Worm (Caenorhabditis elegans): ENCODE measurements around the gene Y67H2A.7.

Gene Y67H2A.7

ce11 chrIV:13297746-13298145, 5.8 kb upstream of the Y67H2A.7 start, which contains the start of the genes Y67H2A.2 and micu-1 (continued):
- TF ChIP-seq egl-27 (tag; optimal IDR thresholded peaks at IDR 0.05) (peak; percentile 17), mab-5 (tag; optimal IDR thresholded peaks at IDR 0.05) (peak; percentile 27), unc-55 (GFP tag; optimal IDR thresholded peaks at IDR 0.05) (peak; percentile 90), nhr-25 (tag; optimal IDR thresholded peaks at IDR 0.05) (peak; percentile 60), lsy-2 (tag; optimal IDR thresholded peaks at IDR 0.05) (peak; percentile 82 to 87), ztf-1 (GFP tag; conservative IDR thresholded peaks at IDR 0.05) (no peak)

- no peak for TF ChIP-seq peb-1 (tag; optimal IDR thresholded peaks at IDR 0.05)
- TF ChIP-seq elt-1 (tag; optimal IDR thresholded peaks at IDR 0.05) = no peak
Observed at ce11 chrIV:13299648-13300047, 3.9 kb upstream of the Y67H2A.7 start.

- TF ChIP-seq nhr-6 (tag; optimal IDR thresholded peaks at IDR 0.05) = no peak
- TF ChIP-seq nhr-129 (tag; optimal IDR thresholded peaks at IDR 0.05) = no peak
- TF ChIP-seq lin-13 (GFP tag; optimal IDR thresholded peaks at IDR 0.05) = peak; percentile 9
- no peak for TF ChIP-seq mdl-1 (tag; optimal IDR thresholded peaks at IDR 0.05)
- TF ChIP-seq sem-4 (tag; optimal IDR thresholded peaks at IDR 0.05) = no peak
Observed at ce11 chrIV:13300109-13300508, 3.4 kb upstream of the Y67H2A.7 start, which contains the start of gene kdp-1. kdp-1 (plus strand) TSS chrIV:13300188.

ce11 chrIV:13300591-13300990, 3.0 kb upstream of the Y67H2A.7 start, which contains the start of gene csn-6:
csn-6 (plus strand) TSS chrIV:13300824.
- TF ChIP-seq nhr-11 (tag; optimal IDR thresholded peaks at IDR 0.05) (no peak), ama-1 (optimal IDR thresholded peaks at IDR 0.05) (no peak), F13H6.1 (tag; optimal IDR thresholded peaks at IDR 0.05) (no peak), nhr-129 (tag; optimal IDR thresholded peaks at IDR 0.05) (no peak), blmp-1 (tag; optimal IDR thresholded peaks at IDR 0.05; ENCODE audit: insufficient read depth) (no peak), egl-27 (tag; optimal IDR thresholded peaks at IDR 0.05) (no peak), mab-5 (tag; optimal IDR thresholded peaks at IDR 0.05) (no peak), elt-3 (tag; optimal IDR thresholded peaks at IDR 0.05) (no peak), gmeb-1 (tag; optimal IDR thresholded peaks at IDR 0.05) (no peak), mbf-1 (tag; optimal IDR thresholded peaks at IDR 0.05) (no peak), elt-1 (tag; optimal IDR thresholded peaks at IDR 0.05) (no peak)

ce11 chrIV:13304786-13305185, 1.2 kb downstream of the Y67H2A.7 start:
- TF ChIP-seq Y55F3AM.14 (GFP tag; optimal IDR thresholded peaks at IDR 0.05) (no peak), ama-1 (optimal IDR thresholded peaks at IDR 0.05) (no peak), mbf-1 (tag; optimal IDR thresholded peaks at IDR 0.05) (no peak), unc-55 (GFP tag; optimal IDR thresholded peaks at IDR 0.05) (peak; percentile 17), ztf-4 (tag; optimal IDR thresholded peaks at IDR 0.05) (no peak)

- no peak for TF ChIP-seq unc-62 (GFP tag; optimal IDR thresholded peaks at IDR 0.05)
- TF ChIP-seq mab-5 (tag; optimal IDR thresholded peaks at IDR 0.05) = no peak
Observed at ce11 chrIV:13309636-13310035, 6.1 kb downstream of the Y67H2A.7 start.

ce11 chrIV:13311331-13312034, 7.9 kb downstream of the Y67H2A.7 start:
- no peak for TF ChIP-seq nhr-10 (tag; optimal IDR thresholded peaks at IDR 0.05)
- no peak for TF ChIP-seq sem-4 (tag; optimal IDR thresholded peaks at IDR 0.05)
- no peak for TF ChIP-seq zag-1 (tag; optimal IDR thresholded peaks at IDR 0.05)
- TF ChIP-seq blmp-1 (tag; optimal IDR thresholded peaks at IDR 0.05; ENCODE audit: insufficient read depth) = no peak
- TF ChIP-seq nhr-237 (tag; optimal IDR thresholded peaks at IDR 0.05) = no peak
- no peak for TF ChIP-seq mab-5 (tag; optimal IDR thresholded peaks at IDR 0.05)
- no peak for TF ChIP-seq aly-2 (tag; optimal IDR thresholded peaks at IDR 0.05)
- TF ChIP-seq C34F6.9 (tag; optimal IDR thresholded peaks at IDR 0.05) = peak; percentile 4
- peak; percentile 34 for TF ChIP-seq nhr-129 (tag; optimal IDR thresholded peaks at IDR 0.05)
- no peak for TF ChIP-seq egl-27 (tag; optimal IDR thresholded peaks at IDR 0.05)
- peak in 1 of 2 experiments; percentile 34 for TF ChIP-seq lsy-2 (tag; optimal IDR thresholded peaks at IDR 0.05)
- TF ChIP-seq unc-39 (tag; optimal IDR thresholded peaks at IDR 0.05) = no peak
- no peak for TF ChIP-seq sma-3 (GFP tag; optimal IDR thresholded peaks at IDR 0.05)
- no peak for TF ChIP-seq skn-1 (tag; optimal IDR thresholded peaks at IDR 0.05)
- no peak for TF ChIP-seq nhr-23 (tag; optimal IDR thresholded peaks at IDR 0.05)
- TF ChIP-seq elt-3 (tag; optimal IDR thresholded peaks at IDR 0.05) = no peak
- no peak for TF ChIP-seq ZK546.5 (tag; optimal IDR thresholded peaks at IDR 0.05)
- no peak for TF ChIP-seq ceh-82 (tag; optimal IDR thresholded peaks at IDR 0.05)
- no peak for TF ChIP-seq lin-13 (GFP tag; optimal IDR thresholded peaks at IDR 0.05)
- no peak for TF ChIP-seq R02D3.7 (tag; optimal IDR thresholded peaks at IDR 0.05)
- TF ChIP-seq lin-11 (tag; optimal IDR thresholded peaks at IDR 0.05) = no peak
- no peak for TF ChIP-seq nhr-25 (tag; optimal IDR thresholded peaks at IDR 0.05)
- no peak for TF ChIP-seq mdl-1 (tag; optimal IDR thresholded peaks at IDR 0.05)
- no peak for TF ChIP-seq ama-1 (optimal IDR thresholded peaks at IDR 0.05)
- TF ChIP-seq sma-9 (GFP tag; optimal IDR thresholded peaks at IDR 0.05) = no peak
- no peak for TF ChIP-seq sma-9 (tag; optimal IDR thresholded peaks at IDR 0.05)
- TF ChIP-seq nhr-77 (tag; optimal IDR thresholded peaks at IDR 0.05) = no peak
- TF ChIP-seq mbf-1 (tag; optimal IDR thresholded peaks at IDR 0.05) = no peak

All from whole organism, L2 larva.